Worm (Caenorhabditis elegans) whole organism, mixed stage, embryonic: Measurements from ENCODE around the gene K07F5.12.

Source experiments
- elt-3 ChIP-seq: fragments of 150-350 bp; optimal IDR thresholded peaks from 2 replicates; lab custom pipeline; 2014; ENCODE audit warnings: missing biosample characterization, missing genetic modification characterization
- lsy-2 ChIP-seq: fragments of 150-350 bp; optimal IDR thresholded peaks from 2 replicates; lab custom pipeline; 2014; ENCODE audit warnings: missing biosample characterization, missing genetic modification characterization
- nhr-237 ChIP-seq: fragments of 150-350 bp; optimal IDR thresholded peaks from 2 replicates; lab custom pipeline; 2014; ENCODE audit warnings: missing biosample characterization, missing genetic modification characterization
- nhr-76 ChIP-seq: sonication (generic microtip); optimal IDR thresholded peaks from 2 replicates; lab custom pipeline; 2017; ENCODE audit warnings: missing biosample characterization, missing genetic modification characterization
- unc-39 ChIP-seq: fragments of 150-350 bp; optimal IDR thresholded peaks from 2 replicates; lab custom pipeline; 2014; ENCODE audit warnings: missing biosample characterization, missing genetic modification characterization

DNA sequence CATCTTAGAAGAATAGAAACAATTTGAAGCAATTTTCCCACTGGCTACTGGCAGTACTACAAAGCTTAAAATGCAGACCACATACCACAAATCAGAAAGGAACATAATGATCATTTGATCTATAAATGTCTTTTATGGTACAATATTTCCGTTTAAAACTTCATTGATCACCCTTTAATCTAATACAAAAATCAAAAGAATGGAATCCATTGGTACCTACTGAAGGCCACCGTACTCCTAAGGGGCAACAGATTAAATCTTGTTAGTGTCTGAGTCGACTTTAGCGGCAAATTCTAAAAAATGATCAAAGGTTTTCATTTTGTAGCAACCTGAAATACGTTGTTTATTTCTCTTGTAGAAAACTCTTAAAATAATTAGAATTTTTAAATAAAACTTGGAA is 16.4 kb downstream of the K07F5.12 start:
- TF ChIP-seq elt-3 (tag; lab: Kevin White, UChicago) = no peak
- no peak for TF ChIP-seq nhr-237 (tag; lab: Kevin White, UChicago)
- TF ChIP-seq nhr-76 (tag; lab: Kevin White, UChicago) = no peak
- no peak for TF ChIP-seq lsy-2 (tag; lab: Kevin White, UChicago)
- no peak for TF ChIP-seq unc-39 (tag; lab: Kevin White, UChicago)
